Worm (Caenorhabditis elegans) whole organism, L4 larva: ENCODE measurements around the gene D1014.4.

Experiments
- nhr-11 ChIP-seq: fragments of 150-350 bp; optimal IDR thresholded peaks from 2 replicates; lab custom pipeline; 2014; ENCODE audit warnings: missing biosample characterization, missing genetic modification characterization
- ztf-11 ChIP-seq: fragments of 150-350 bp; optimal IDR thresholded peaks from 2 replicates; lab custom pipeline; 2014; ENCODE audit warnings: missing biosample characterization, missing genetic modification characterization

- TF ChIP-seq nhr-11 (tag; lab: Kevin White, UChicago) (no peak), ztf-11 (no peak)
Measured at ce11 chrV:8130812-8131211, 2.2 kb upstream of the D1014.4 start.
